Worm (Caenorhabditis elegans) whole organism, mixed stage, embryonic: ENCODE measurements around the gene F19B10.13.

Experiments
- M03D4.4 ChIP-seq: sonication (generic microtip); optimal IDR thresholded peaks from 2 replicates; lab custom pipeline; 2017; ENCODE audit warnings: mild to moderate bottlenecking, missing genetic modification characterization, missing compliant biosample characterization
- bed-3 ChIP-seq: fragments of 200-800 bp; sonication (Bioruptor generic); optimal IDR thresholded peaks from 3 replicates; lab custom pipeline; 2018; ENCODE audit warnings: mild to moderate bottlenecking, missing genetic modification characterization, moderate library complexity, missing compliant biosample characterization
- blmp-1 ChIP-seq: fragments of 150-350 bp; optimal IDR thresholded peaks from 2 replicates; lab custom pipeline; 2014; ENCODE audit warnings: missing biosample characterization, missing genetic modification characterization
- ceh-43 ChIP-seq: fragments of 200-800 bp; sonication (Bioruptor generic); optimal IDR thresholded peaks from 2 replicates; lab custom pipeline; 2018; ENCODE audit warnings: mild to moderate bottlenecking, missing genetic modification characterization, moderate library complexity, missing compliant biosample characterization
- ceh-83 ChIP-seq: fragments of 200-800 bp; sonication (Bioruptor generic); optimal IDR thresholded peaks from 2 replicates; lab custom pipeline; 2018; ENCODE audit warnings: mild to moderate bottlenecking, missing genetic modification characterization, missing compliant biosample characterization
- cnd-1 ChIP-seq: fragments of 200-800 bp; sonication (Bioruptor generic); optimal IDR thresholded peaks from 2 replicates; lab custom pipeline; 2018; ENCODE audit warnings: mild to moderate bottlenecking, missing genetic modification characterization, missing compliant biosample characterization
- drap-1 ChIP-seq: fragments of 200-800 bp; sonication (Bioruptor generic); optimal IDR thresholded peaks from 3 replicates; lab custom pipeline; 2018; ENCODE audit warnings: mild to moderate bottlenecking, missing genetic modification characterization, missing compliant biosample characterization
- elt-1 ChIP-seq: sonication (generic microtip); optimal IDR thresholded peaks from 2 replicates; lab custom pipeline; 2017; ENCODE audit warnings: missing genetic modification characterization, mild to moderate bottlenecking, missing compliant biosample characterization, antibody characterized with exemption, moderate library complexity, borderline replicate concordance; ENCODE audit not compliant: insufficient read depth
- elt-3 ChIP-seq: fragments of 150-350 bp; optimal IDR thresholded peaks from 2 replicates; lab custom pipeline; 2014; ENCODE audit warnings: missing biosample characterization, missing genetic modification characterization
- flh-1 ChIP-seq: fragments of 200-800 bp; sonication (Bioruptor generic); optimal IDR thresholded peaks from 2 replicates; lab custom pipeline; 2018; ENCODE audit warnings: mild to moderate bottlenecking, missing genetic modification characterization, moderate library complexity, missing compliant biosample characterization
- ham-2 ChIP-seq: fragments of 200-800 bp; sonication (Bioruptor generic); optimal IDR thresholded peaks from 2 replicates; lab custom pipeline; 2018; ENCODE audit warnings: mild to moderate bottlenecking, missing genetic modification characterization, missing compliant biosample characterization
- hlh-1 ChIP-seq: fragments of 150-350 bp; optimal IDR thresholded peaks from 2 replicates; lab custom pipeline; 2014; ENCODE audit warnings: missing biosample characterization, missing genetic modification reagents, missing genetic modification characterization
- lin-13 ChIP-seq: fragments of 150-350 bp; optimal IDR thresholded peaks from 2 replicates; lab custom pipeline; 2014; ENCODE audit warnings: missing biosample characterization, missing genetic modification characterization
- lsy-2 ChIP-seq: fragments of 150-350 bp; optimal IDR thresholded peaks from 2 replicates; lab custom pipeline; 2014; ENCODE audit warnings: missing biosample characterization, missing genetic modification characterization
- mep-1 ChIP-seq: fragments of 150-350 bp; optimal IDR thresholded peaks from 2 replicates; lab custom pipeline; 2017; ENCODE audit warnings: missing biosample characterization, missing genetic modification reagents, missing genetic modification characterization, inconsistent platforms
- mls-2 ChIP-seq: sonication (generic microtip); optimal IDR thresholded peaks from 2 replicates; lab custom pipeline; 2016; ENCODE audit warnings: mild to moderate bottlenecking, missing genetic modification characterization, moderate library complexity, missing compliant biosample characterization
- nhr-12 ChIP-seq: fragments of 150-350 bp; optimal IDR thresholded peaks from 2 replicates; lab custom pipeline; 2014; ENCODE audit warnings: missing biosample characterization, missing genetic modification characterization
- nhr-2 ChIP-seq: fragments of 150-350 bp; optimal IDR thresholded peaks from 2 replicates; lab custom pipeline; 2014; ENCODE audit warnings: missing biosample characterization, missing genetic modification characterization
- nhr-237 ChIP-seq: fragments of 150-350 bp; optimal IDR thresholded peaks from 2 replicates; lab custom pipeline; 2014; ENCODE audit warnings: missing biosample characterization, missing genetic modification characterization
- nhr-28 ChIP-seq: fragments of 150-350 bp; optimal IDR thresholded peaks from 2 replicates; lab custom pipeline; 2014; ENCODE audit warnings: missing biosample characterization, missing genetic modification characterization
- pha-4 ChIP-seq: fragments of 150-350 bp; optimal IDR thresholded peaks from 2 replicates; lab custom pipeline; 2018; ENCODE audit warnings: missing biosample characterization, missing genetic modification reagents, missing genetic modification characterization
- sem-2 ChIP-seq: fragments of 200-800 bp; sonication (Bioruptor generic); optimal IDR thresholded peaks from 2 replicates; lab custom pipeline; 2018; ENCODE audit warnings: mild to moderate bottlenecking, missing genetic modification characterization, missing compliant biosample characterization
- snpc-4 ChIP-seq: fragments of 150-350 bp; optimal IDR thresholded peaks from 2 replicates; lab custom pipeline; 2014; ENCODE audit warnings: missing biosample characterization, missing genetic modification characterization
- sptf-1 ChIP-seq: sonication (generic microtip); optimal IDR thresholded peaks from 2 replicates; lab custom pipeline; 2017; ENCODE audit warnings: mild to moderate bottlenecking, missing genetic modification characterization, moderate library complexity, missing compliant biosample characterization
- tbx-8 ChIP-seq: fragments of 200-800 bp; sonication (Bioruptor generic); optimal IDR thresholded peaks from 2 replicates; lab custom pipeline; 2018; ENCODE audit warnings: mild to moderate bottlenecking, missing genetic modification characterization, moderate library complexity, missing compliant biosample characterization
- unc-120 ChIP-seq: sonication (generic microtip); optimal IDR thresholded peaks from 2 replicates; lab custom pipeline; 2017; ENCODE audit warnings: missing genetic modification characterization, missing compliant biosample characterization; ENCODE audit not compliant: poor library complexity, severe bottlenecking
- unc-39 ChIP-seq: fragments of 150-350 bp; optimal IDR thresholded peaks from 2 replicates; lab custom pipeline; 2014; ENCODE audit warnings: missing biosample characterization, missing genetic modification characterization
- unc-62 ChIP-seq: fragments of 150-350 bp; optimal IDR thresholded peaks from 2 replicates; lab custom pipeline; 2014; ENCODE audit warnings: missing biosample characterization, missing genetic modification reagents, missing genetic modification characterization
- zip-8 ChIP-seq: fragments of 150-350 bp; optimal IDR thresholded peaks from 2 replicates; lab custom pipeline; 2014; ENCODE audit warnings: missing biosample characterization, missing genetic modification characterization
- ztf-11 ChIP-seq: fragments of 150-350 bp; optimal IDR thresholded peaks from 2 replicates; lab custom pipeline; 2014; ENCODE audit warnings: missing biosample characterization, missing genetic modification characterization

Gene F19B10.13

DNA sequence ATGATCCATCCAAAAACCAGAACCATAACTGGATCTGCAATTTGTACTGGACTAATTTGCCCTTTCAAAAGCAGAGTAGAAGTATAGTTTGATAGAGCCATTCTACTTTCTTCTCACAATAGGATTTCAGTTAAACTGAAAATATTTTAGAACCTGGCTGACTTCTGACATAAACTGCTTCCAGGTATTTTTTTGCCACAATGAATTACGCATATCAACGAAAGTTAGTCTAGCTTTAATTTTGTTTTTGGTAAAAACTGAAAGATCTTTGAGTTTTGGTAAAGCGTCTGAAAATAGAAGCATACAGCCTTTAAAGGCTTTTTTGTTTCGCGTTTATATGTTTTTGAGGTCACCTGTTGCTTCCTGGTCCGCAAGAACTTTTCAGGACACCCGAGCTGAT is 28.6 kb downstream of the F19B10.13 start, which contains the start of gene srx-101:
srx-101 (minus strand) TSS at position 101 of the 400 bp plus-strand sequence.
- TF ChIP-seq M03D4.4 (tag; lab: Kevin White, UChicago) (no peak), snpc-4 (tag; lab: Kevin White, UChicago) (no peak), flh-1 (no peak), elt-3 (tag; lab: Kevin White, UChicago) (no peak), pha-4 (no peak), mls-2 (tag; lab: Kevin White, UChicago) (no peak), drap-1 (GFP tag; lab: Kevin White, UChicago) (no peak), sem-2 (no peak), bed-3 (GFP tag; lab: Kevin White, UChicago) (no peak), ceh-43 (no peak), unc-120 (no peak), nhr-2 (no peak), hlh-1 (tag; lab: Kevin White, UChicago) (no peak), cnd-1 (tag; lab: Kevin White, UChicago) (no peak)

DNA sequence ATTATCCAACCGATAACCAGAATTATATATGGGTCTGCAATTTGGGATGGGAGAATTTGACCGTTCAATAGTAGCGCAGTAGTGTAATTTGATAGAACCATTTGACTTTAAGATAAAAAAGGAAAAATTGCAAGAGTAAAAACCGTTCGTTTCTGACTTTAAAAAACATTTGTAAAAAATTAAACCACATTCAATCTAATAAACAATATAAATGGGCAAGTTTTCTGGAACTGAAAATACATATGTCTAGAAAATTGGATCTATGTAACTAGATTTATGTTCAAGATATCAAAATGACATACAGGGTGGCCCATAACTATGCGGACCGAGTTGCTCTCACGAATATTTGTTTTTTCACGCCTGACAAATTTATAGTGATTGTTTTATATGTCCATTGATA is 32.6 kb downstream of the F19B10.13 start, which contains the start of gene srx-102:
srx-102 (minus strand) TSS at position 101 of the 400 bp plus-strand sequence.
- TF ChIP-seq snpc-4 (tag; lab: Kevin White, UChicago): no peak
- TF ChIP-seq ham-2 (GFP tag; lab: Kevin White, UChicago): no peak
- TF ChIP-seq nhr-28 (tag; lab: Kevin White, UChicago): no peak
- TF ChIP-seq unc-39 (tag; lab: Kevin White, UChicago): no peak
- TF ChIP-seq, all 35 proteins: peak for 0

DNA sequence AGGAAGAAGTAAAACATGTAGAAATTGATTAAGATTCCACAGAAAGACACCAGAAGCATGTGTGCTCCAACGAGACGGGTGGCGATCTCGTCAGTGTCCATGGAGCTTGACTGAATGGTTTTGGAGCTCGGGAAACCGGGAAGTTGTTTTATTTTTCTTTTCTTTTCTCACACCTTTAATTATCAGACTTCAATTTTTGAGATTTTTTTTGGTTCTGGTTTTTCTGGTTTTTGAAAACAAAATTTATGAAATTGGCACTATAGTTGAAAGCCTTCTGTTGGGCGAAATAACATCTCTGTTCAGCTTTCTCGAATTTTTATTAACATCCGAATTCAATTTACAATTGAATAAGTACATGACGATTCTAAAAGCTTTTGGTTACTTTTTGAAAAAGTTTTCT is 37.5 kb downstream of the F19B10.13 start, which contains the start of gene srx-104:
srx-104 (minus strand) TSS at position 101 of the 400 bp plus-strand sequence.
- TF ChIP-seq unc-39 (tag; lab: Kevin White, UChicago) (no peak), elt-1 (tag; lab: Kevin White, UChicago) (no peak), hlh-1 (tag; lab: Kevin White, UChicago) (no peak)

- TF ChIP-seq mep-1 (tag; lab: Kevin White, UChicago) (no peak), unc-120 (no peak), nhr-237 (tag; lab: Kevin White, UChicago) (no peak), ceh-83 (GFP tag; lab: Kevin White, UChicago) (no peak), ztf-11 (tag; lab: Kevin White, UChicago) (no peak), ceh-43 (no peak), sem-2 (no peak), lsy-2 (tag; lab: Kevin White, UChicago) (no peak), zip-8 (tag; lab: Kevin White, UChicago) (no peak), nhr-28 (tag; lab: Kevin White, UChicago) (no peak), mls-2 (tag; lab: Kevin White, UChicago) (no peak), sptf-1 (tag; lab: Kevin White, UChicago) (no peak), flh-1 (no peak), elt-1 (tag; lab: Kevin White, UChicago) (no peak), unc-39 (tag; lab: Kevin White, UChicago) (no peak), M03D4.4 (tag; lab: Kevin White, UChicago) (no peak), pha-4 (no peak), tbx-8 (GFP tag; lab: Kevin White, UChicago) (no peak), nhr-2 (no peak)
- TF ChIP-seq, all 35 proteins: peak for 0
These were observed 39.2 kb downstream of the F19B10.13 start, which contains the start of gene srx-105 for ce11 chrII:3701305-3701704. Gene srx-105 (minus strand): TSS chrII:3701405.

DNA sequence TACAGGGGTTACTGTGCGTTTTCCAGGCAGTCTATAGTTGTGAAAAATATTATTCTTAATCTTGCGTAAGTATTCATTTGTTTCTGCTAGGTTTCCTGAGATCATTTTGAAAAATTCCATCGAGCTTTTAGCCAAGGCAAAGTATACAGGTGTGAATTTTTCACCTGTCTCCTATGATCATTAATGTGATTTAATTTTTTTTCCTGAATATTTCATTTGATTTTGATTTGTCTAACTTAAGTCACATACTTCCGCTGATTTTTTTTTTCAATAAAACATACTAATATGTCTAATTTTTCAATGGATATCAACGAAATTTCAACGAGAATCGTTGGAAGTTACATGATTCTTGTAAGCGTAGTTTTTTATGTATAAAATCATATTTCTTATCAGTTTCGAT is 43.2 kb downstream of the F19B10.13 start, which contains the start of gene srx-108:
srx-108 (plus strand) TSS at position 301 of the 400 bp plus-strand sequence.
- no peak for TF ChIP-seq sptf-1 (tag; lab: Kevin White, UChicago)
- no peak for TF ChIP-seq unc-120
- TF ChIP-seq zip-8 (tag; lab: Kevin White, UChicago): no peak
- TF ChIP-seq elt-3 (tag; lab: Kevin White, UChicago): no peak
- no peak for TF ChIP-seq lin-13 (tag; lab: Kevin White, UChicago)
- TF ChIP-seq bed-3 (GFP tag; lab: Kevin White, UChicago): no peak
- no peak for TF ChIP-seq nhr-28 (tag; lab: Kevin White, UChicago)
- TF ChIP-seq mls-2 (tag; lab: Kevin White, UChicago): no peak
- no peak for TF ChIP-seq hlh-1 (tag; lab: Kevin White, UChicago)
- TF ChIP-seq ceh-43: no peak
- no peak for TF ChIP-seq blmp-1
- TF ChIP-seq mep-1 (tag; lab: Kevin White, UChicago): no peak
- no peak for TF ChIP-seq flh-1
- TF ChIP-seq nhr-12 (tag; lab: Kevin White, UChicago): no peak
- TF ChIP-seq unc-62 (GFP tag; lab: Kevin White, UChicago): no peak
- no peak for TF ChIP-seq cnd-1 (tag; lab: Kevin White, UChicago)
- no peak for TF ChIP-seq nhr-2
- no peak for TF ChIP-seq ceh-83 (GFP tag; lab: Kevin White, UChicago)
- TF ChIP-seq, all 35 proteins: peak for 0
